Worm (Caenorhabditis elegans): ENCODE measurements around the gene cash-1.

The cash-1 gene

ce11 chrV:10402804-10403203 lies 40.7 kb downstream of the cash-1 start, which contains the start of gene F15H10.8:
F15H10.8 (minus strand) TSS chrV:10402904.
- no peak for TF ChIP-seq ceh-90 (tag; optimal IDR thresholded peaks at IDR 0.05)
- TF ChIP-seq unc-86 (tag; optimal IDR thresholded peaks at IDR 0.05): no peak
- TF ChIP-seq sptf-1 (tag; optimal IDR thresholded peaks at IDR 0.05): no peak
- no peak for TF ChIP-seq unc-130 (tag; optimal IDR thresholded peaks at IDR 0.05)
- TF ChIP-seq xbp-1 (tag; optimal IDR thresholded peaks at IDR 0.05): no peak
- TF ChIP-seq zip-4 (GFP tag; optimal IDR thresholded peaks at IDR 0.05): no peak

ce11 chrV:10404701-10405100 lies 42.6 kb downstream of the cash-1 start:
- no peak for TF ChIP-seq fos-1 (tag; optimal IDR thresholded peaks at IDR 0.05)
- no peak for TF ChIP-seq ceh-8 (GFP tag; optimal IDR thresholded peaks at IDR 0.05)
- no peak for TF ChIP-seq isw-1 (GFP tag; IDR thresholded peaks at IDR 0.05)
- no peak for TF ChIP-seq nhr-19 (GFP tag; conservative IDR thresholded peaks at IDR 0.05)
- TF ChIP-seq ztf-11 (tag; optimal IDR thresholded peaks at IDR 0.05): no peak
- no peak for TF ChIP-seq aha-1 (tag; optimal IDR thresholded peaks at IDR 0.05)
- TF ChIP-seq ceh-82 (tag; optimal IDR thresholded peaks at IDR 0.05): no peak
- no peak for TF ChIP-seq hpl-2 (GFP tag; optimal IDR thresholded peaks at IDR 0.05)
- TF ChIP-seq egl-27 (tag; optimal IDR thresholded peaks at IDR 0.05): no peak
- TF ChIP-seq C04F5.9 (tag; optimal IDR thresholded peaks at IDR 0.05): no peak

DNA sequence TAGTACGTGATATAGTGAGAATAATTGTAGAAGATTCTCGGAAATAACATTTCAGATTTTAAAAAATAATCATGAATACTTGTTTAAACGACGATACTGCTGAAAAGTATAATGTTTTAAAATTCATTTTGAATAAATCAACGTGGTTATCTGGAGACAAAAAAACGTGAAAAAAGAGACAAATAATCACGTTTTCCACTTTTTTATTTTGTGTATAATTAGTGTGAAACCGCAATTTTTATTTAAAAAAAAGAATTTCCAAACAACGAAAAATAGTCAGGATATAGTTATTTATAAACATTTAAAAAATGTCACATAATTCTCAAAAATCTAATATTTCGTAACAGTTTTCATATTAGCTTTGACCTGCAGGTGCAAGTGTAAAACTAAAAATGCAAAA lies 44.3 kb downstream of the cash-1 start, which contains the start of gene F15H10.7:
F15H10.7 (minus strand) TSS at position 101 of the 400 bp plus-strand sequence.
- TF ChIP-seq C34B4.2 (tag; optimal IDR thresholded peaks at IDR 0.05) (no peak), nhr-47 (tag; optimal IDR thresholded peaks at IDR 0.05) (no peak), nhr-76 (tag; optimal IDR thresholded peaks at IDR 0.05) (no peak), tbx-2 (tag; optimal IDR thresholded peaks at IDR 0.05) (no peak), dsc-1 (tag; optimal IDR thresholded peaks at IDR 0.05) (no peak), pax-3 (tag; optimal IDR thresholded peaks at IDR 0.05) (no peak), fos-1 (tag; optimal IDR thresholded peaks at IDR 0.05) (no peak), ets-5 (GFP tag; IDR thresholded peaks at IDR 0.05) (no peak), unc-62 (GFP tag; optimal IDR thresholded peaks at IDR 0.05) (no peak), isw-1 (GFP tag; IDR thresholded peaks at IDR 0.05) (no peak), ceh-8 (GFP tag; optimal IDR thresholded peaks at IDR 0.05) (no peak), jun-1 (tag; optimal IDR thresholded peaks at IDR 0.05) (no peak), ceh-88 (GFP tag; IDR thresholded peaks at IDR 0.05) (no peak), C16A3.4 (tag; optimal IDR thresholded peaks at IDR 0.05) (no peak), nhr-84 (tag; optimal IDR thresholded peaks at IDR 0.05) (no peak), zag-1 (tag; optimal IDR thresholded peaks at IDR 0.05) (no peak), hlh-4 (tag; optimal IDR thresholded peaks at IDR 0.05) (no peak)

DNA sequence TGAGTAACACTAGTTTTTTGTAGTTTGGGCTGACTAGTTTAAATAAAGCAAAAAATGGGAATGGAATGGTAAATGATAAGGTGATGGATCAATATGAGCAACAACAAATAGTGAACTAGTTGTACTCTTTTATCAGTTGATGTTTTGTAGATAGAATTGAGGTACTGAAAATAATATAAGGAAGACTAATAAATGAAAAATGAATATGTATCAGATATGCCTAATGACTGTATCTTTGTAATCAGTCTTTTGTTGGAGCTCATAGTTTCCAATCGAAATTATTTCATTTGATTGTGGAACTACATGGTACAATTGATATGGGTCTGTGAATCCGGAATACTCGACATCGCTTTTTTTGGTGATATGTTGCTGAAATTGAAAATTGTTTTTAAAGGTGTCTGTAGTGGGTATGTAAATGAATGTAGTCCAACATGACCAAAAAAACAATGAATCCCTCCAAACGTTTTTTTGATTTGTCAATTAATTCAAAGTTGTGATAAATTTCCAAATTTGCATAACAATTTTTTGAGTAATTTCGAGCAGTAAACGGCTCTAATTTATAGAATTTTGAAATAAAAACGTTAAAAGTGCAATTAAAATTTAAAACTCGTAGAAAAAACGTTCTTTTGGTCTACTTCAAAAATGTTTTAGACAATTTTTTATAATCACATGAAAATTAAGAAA lies 48.1 kb downstream of the cash-1 start, which contains the start of gene F15H10.12:
F15H10.12 (minus strand) TSS at position 51 of the 684 bp plus-strand sequence.
- TF ChIP-seq unc-98 (GFP tag; IDR thresholded peaks at IDR 0.05) (no peak), tlp-1 (tag; optimal IDR thresholded peaks at IDR 0.05) (no peak), snu-23 (GFP tag; optimal IDR thresholded peaks at IDR 0.05) (no peak), blmp-1 (tag; optimal IDR thresholded peaks at IDR 0.05) (no peak), fkh-10 (GFP tag; optimal IDR thresholded peaks at IDR 0.05) (no peak), zag-1 (tag; optimal IDR thresholded peaks at IDR 0.05) (no peak), ceh-88 (GFP tag; IDR thresholded peaks at IDR 0.05) (no peak), egl-13 (tag; optimal IDR thresholded peaks at IDR 0.05) (no peak), tbx-2 (tag; optimal IDR thresholded peaks at IDR 0.05) (no peak), elt-3 (tag; optimal IDR thresholded peaks at IDR 0.05) (no peak), xbp-1 (tag; optimal IDR thresholded peaks at IDR 0.05) (no peak), irx-1 (tag; optimal IDR thresholded peaks at IDR 0.05) (no peak), nhr-76 (tag; optimal IDR thresholded peaks at IDR 0.05) (no peak), ceh-63 (GFP tag; optimal IDR thresholded peaks at IDR 0.05) (no peak), sptf-1 (tag; optimal IDR thresholded peaks at IDR 0.05) (no peak), swsn-7 (tag; optimal IDR thresholded peaks at IDR 0.05) (no peak), vab-15 (tag; optimal IDR thresholded peaks at IDR 0.05) (no peak), ama-1 (optimal IDR thresholded peaks at IDR 0.05) (no peak)

All from whole organism, L1 larva.